Worm (Caenorhabditis elegans) whole organism, late embryonic: Measurements from ENCODE around the gene F15E6.5.

Source experiments
- C08G9.2 ChIP-seq: sonication (generic microtip); optimal IDR thresholded peaks from 2 replicates; lab custom pipeline; 2016; ENCODE audit warnings: mild to moderate bottlenecking, missing genetic modification characterization, moderate library complexity, missing compliant biosample characterization
- C38D4.7 ChIP-seq: fragments of 200-800 bp; sonication (Bioruptor generic); optimal IDR thresholded peaks from 2 replicates; lab custom pipeline; 2018; ENCODE audit warnings: mild to moderate bottlenecking, missing genetic modification characterization, moderate library complexity, missing compliant biosample characterization
- K09A11.1 ChIP-seq: sonication (generic microtip); optimal IDR thresholded peaks from 2 replicates; lab custom pipeline; 2017; ENCODE audit warnings: antibody characterized with exemption, mild to moderate bottlenecking, missing genetic modification characterization, missing compliant biosample characterization; ENCODE audit not compliant: insufficient read depth
- nfya-1 ChIP-seq: sonication (generic microtip); optimal IDR thresholded peaks from 2 replicates; lab custom pipeline; 2017; ENCODE audit warnings: missing genetic modification characterization, mild to moderate bottlenecking, missing compliant biosample characterization, antibody characterized with exemption, moderate library complexity
- nhr-11 ChIP-seq: fragments of 150-350 bp; optimal IDR thresholded peaks from 2 replicates; lab custom pipeline; 2014; ENCODE audit warnings: missing biosample characterization, missing genetic modification characterization
- npax-4 ChIP-seq: sonication (generic microtip); optimal IDR thresholded peaks from 2 replicates; lab custom pipeline; 2016; ENCODE audit warnings: missing genetic modification characterization, missing compliant biosample characterization

DNA sequence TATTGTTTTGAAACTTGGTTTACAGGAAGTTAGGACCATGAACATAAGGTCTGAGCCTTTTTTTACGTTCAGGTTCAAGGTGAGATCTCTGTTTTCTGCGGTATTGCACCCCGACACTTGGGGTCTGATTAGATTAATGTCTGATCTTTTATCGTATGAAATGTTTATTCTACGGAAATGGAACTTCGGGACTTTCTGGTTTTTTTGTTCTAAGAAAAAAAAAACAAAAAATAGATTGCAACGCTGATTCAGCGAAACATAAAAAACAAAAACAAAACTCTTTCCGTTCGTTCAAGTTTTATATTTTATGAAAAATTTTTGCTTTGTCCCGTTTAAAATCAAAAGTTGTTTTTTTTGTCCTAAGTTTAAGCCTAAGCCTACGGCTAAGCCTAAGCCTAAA lies 24.1 kb upstream of the F15E6.5 start, which contains the start of gene F36A4.5:
- TF ChIP-seq npax-4: no peak
- TF ChIP-seq C08G9.2 (tag; lab: Kevin White, UChicago): no peak
- no peak for TF ChIP-seq nfya-1 (tag; lab: Kevin White, UChicago)
- no peak for TF ChIP-seq K09A11.1
- TF ChIP-seq nhr-11 (tag; lab: Kevin White, UChicago): no peak
- TF ChIP-seq C38D4.7 (GFP tag; lab: Kevin White, UChicago): no peak
